Fruit fly (Drosophila melanogaster) whole organism, pupa: ENCODE data around the gene CG13454.
A peak's percentile ranks its signal among the peaks of the same experiment; 100 is the strongest.

ENCODE experiments used
- CG10348 ChIP-seq: fragments of 200-800 bp; sonication (Bioruptor generic); IDR thresholded peaks from 2 replicates; pipeline ENCODE4 v1.3.6; 2022; ENCODE audit warnings: missing biosample characterization, missing genetic modification characterization
- CG12605 ChIP-seq: fragments of 200-800 bp; sonication (Bioruptor generic); IDR thresholded peaks from 2 replicates; pipeline ENCODE4 v1.3.6; 2022; ENCODE audit warnings: missing biosample characterization, missing genetic modification characterization
- CG13204 ChIP-seq: fragments of 200-800 bp; sonication (Bioruptor generic); optimal IDR thresholded peaks from 2 replicates; lab custom pipeline; 2018; ENCODE audit warnings: missing biosample characterization, mild to moderate bottlenecking, missing genetic modification characterization, moderate library complexity
- CG14655 ChIP-seq: fragments of 200-800 bp; sonication (Bioruptor generic); optimal IDR thresholded peaks from 3 replicates; lab custom pipeline; 2017; ENCODE audit warnings: mild to moderate bottlenecking, missing biosample characterization, missing genetic modification reagents, missing genetic modification characterization
- CG15710 ChIP-seq: fragments of 200-800 bp; sonication (Bioruptor generic); optimal IDR thresholded peaks from 2 replicates; lab custom pipeline; 2018; ENCODE audit warnings: missing biosample characterization, mild to moderate bottlenecking, missing genetic modification characterization, moderate library complexity
- CG17806 ChIP-seq: fragments of 200-800 bp; sonication (Bioruptor generic); optimal IDR thresholded peaks from 2 replicates; lab custom pipeline; 2018; ENCODE audit warnings: missing biosample characterization, mild to moderate bottlenecking, missing genetic modification characterization, moderate library complexity
- CG32121 ChIP-seq: fragments of 200-800 bp; sonication (Bioruptor generic); IDR thresholded peaks from 2 replicates; pipeline ENCODE4 v1.3.6; 2022; ENCODE audit warnings: missing biosample characterization, missing genetic modification characterization
- CG34367 ChIP-seq: fragments of 200-800 bp; sonication (Bioruptor generic); optimal IDR thresholded peaks from 2 replicates; lab custom pipeline; 2018; ENCODE audit warnings: missing biosample characterization, mild to moderate bottlenecking, missing genetic modification characterization
- CG4496 ChIP-seq: fragments of 200-800 bp; sonication (Bioruptor generic); IDR thresholded peaks from 3 replicates; pipeline ENCODE4 v1.3.6; 2022; ENCODE audit warnings: missing biosample characterization, missing genetic modification characterization
- CG8159 ChIP-seq: fragments of 200-800 bp; sonication (Bioruptor generic); optimal IDR thresholded peaks from 3 replicates; lab custom pipeline; 2018; ENCODE audit warnings: missing biosample characterization, mild to moderate bottlenecking, missing genetic modification characterization, moderate library complexity
- CG8301 ChIP-seq: fragments of 200-800 bp; sonication (Bioruptor generic); optimal IDR thresholded peaks from 2 replicates; lab custom pipeline; 2018; ENCODE audit warnings: missing biosample characterization, mild to moderate bottlenecking, missing genetic modification characterization
- CG9948 ChIP-seq: fragments of 200-800 bp; sonication (Bioruptor generic); optimal IDR thresholded peaks from 2 replicates; lab custom pipeline; 2018; ENCODE audit warnings: missing biosample characterization, mild to moderate bottlenecking, missing genetic modification characterization, moderate library complexity
- D1 ChIP-seq: fragments of 200-800 bp; sonication (Bioruptor generic); optimal IDR thresholded peaks from 2 replicates; lab custom pipeline; 2018; ENCODE audit warnings: missing biosample characterization, mild to moderate bottlenecking, missing genetic modification characterization, moderate library complexity
- EcR ChIP-seq: fragments of 200-800 bp; sonication (Bioruptor generic); optimal IDR thresholded peaks from 3 replicates; lab custom pipeline; 2019; ENCODE audit warnings: missing biosample characterization, missing genetic modification characterization, mild to moderate bottlenecking, moderate library complexity, missing genetic modification reagents
- Ets98B ChIP-seq: fragments of 200-800 bp; sonication (Bioruptor generic); IDR thresholded peaks from 2 replicates; pipeline ENCODE4 v1.3.6; 2022; ENCODE audit warnings: missing biosample characterization, missing genetic modification characterization
- Pif1A ChIP-seq: fragments of 200-800 bp; sonication (Bioruptor generic); optimal IDR thresholded peaks from 3 replicates; lab custom pipeline; 2016; ENCODE audit warnings: missing biosample characterization, missing genetic modification characterization
- Pif1B ChIP-seq: fragments of 200-800 bp; sonication (Bioruptor generic); optimal IDR thresholded peaks from 3 replicates; lab custom pipeline; 2016; ENCODE audit warnings: missing biosample characterization, missing genetic modification characterization
- Snoo ChIP-seq: fragments of 200-800 bp; sonication (Bioruptor generic); optimal IDR thresholded peaks from 3 replicates; lab custom pipeline; 2017; ENCODE audit warnings: missing biosample characterization, mild to moderate bottlenecking, missing genetic modification characterization, inconsistent platforms
- fd96Ca ChIP-seq: fragments of 200-800 bp; sonication (Bioruptor generic); IDR thresholded peaks from 3 replicates; pipeline ENCODE4 v1.3.6; 2022; ENCODE audit warnings: missing biosample characterization, missing genetic modification characterization
- gl ChIP-seq: fragments of 200-800 bp; sonication (Bioruptor generic); optimal IDR thresholded peaks from 2 replicates; lab custom pipeline; 2018; ENCODE audit warnings: missing biosample characterization, mild to moderate bottlenecking, missing genetic modification characterization
- rn ChIP-seq: fragments of 200-800 bp; sonication (Bioruptor generic); IDR thresholded peaks from 2 replicates; pipeline ENCODE4 v1.3.6; 2022; ENCODE audit warnings: missing biosample characterization, missing genetic modification characterization

The CG13454 gene

DNA sequence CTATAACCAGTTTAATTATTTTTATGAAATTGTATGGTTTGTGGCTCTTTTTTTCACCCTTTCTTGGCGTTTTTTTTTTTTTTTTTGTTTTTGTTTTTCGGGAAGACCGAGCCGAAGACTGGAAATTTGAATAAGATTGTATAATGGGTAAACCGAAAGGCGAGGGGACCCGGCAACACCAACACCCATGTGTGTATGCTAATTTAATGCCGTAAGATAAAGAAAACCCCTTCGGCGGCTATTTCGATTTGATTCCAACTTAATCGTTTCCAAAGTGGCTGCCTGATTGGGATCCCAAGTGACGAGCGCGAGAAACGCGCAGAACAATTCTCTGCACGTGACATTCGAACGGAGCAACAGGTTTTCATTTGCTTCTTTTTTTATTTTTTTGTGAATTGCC is 26.6 kb upstream of the CG13454 start:
- TF ChIP-seq CG8301 (no peak), fd96Ca (GFP tag; lab: Robert Waterston, UW) (no peak), Pif1B (no peak), CG9948 (tag; lab: Kevin White, UChicago) (no peak), CG15710 (no peak), CG13204 (GFP tag; lab: Kevin White, UChicago) (no peak), CG14655 (GFP tag; lab: Kevin White, UChicago) (no peak), CG10348 (GFP tag; lab: Robert Waterston, UW) (no peak), rn (no peak), CG32121 (GFP tag; lab: Robert Waterston, UW) (no peak), Pif1A (GFP tag; lab: Kevin White, UChicago) (no peak), Ets98B (no peak), D1 (tag; lab: Kevin White, UChicago) (no peak), Snoo (tag; lab: Kevin White, UChicago) (no peak), CG8159 (tag; lab: Kevin White, UChicago) (no peak), CG4496 (GFP tag; lab: Robert Waterston, UW) (no peak), CG34367 (tag; lab: Kevin White, UChicago) (no peak), EcR (GFP tag; lab: Kevin White, UChicago) (no peak)
- TF ChIP-seq, all 21 proteins: peak for 0

DNA sequence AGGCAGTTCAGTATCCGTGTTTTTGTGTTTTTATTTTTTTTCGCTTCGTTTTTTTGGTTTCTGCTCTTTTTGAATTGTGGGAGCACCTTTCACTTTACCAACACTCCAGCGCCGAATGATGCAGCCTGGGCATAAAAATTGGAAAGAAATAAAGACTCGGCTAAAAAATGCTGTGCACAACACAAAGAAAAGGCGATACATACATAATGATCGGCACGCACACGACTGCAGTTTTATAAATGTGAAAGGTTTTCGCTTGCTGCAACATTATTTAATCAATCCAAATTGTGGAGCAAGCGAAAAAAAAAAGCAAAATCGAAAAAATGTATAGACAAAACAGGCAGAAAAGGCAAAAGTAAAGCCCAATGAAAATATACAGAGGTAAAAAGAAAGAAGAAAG is 26.2 kb upstream of the CG13454 start:
- TF ChIP-seq Ets98B (no peak), CG4496 (GFP tag; lab: Robert Waterston, UW) (0 out of 3 replicates have a peak, but pooled peaks have one; percentile 2)
- TF ChIP-seq, all 21 proteins: peak for 1

DNA sequence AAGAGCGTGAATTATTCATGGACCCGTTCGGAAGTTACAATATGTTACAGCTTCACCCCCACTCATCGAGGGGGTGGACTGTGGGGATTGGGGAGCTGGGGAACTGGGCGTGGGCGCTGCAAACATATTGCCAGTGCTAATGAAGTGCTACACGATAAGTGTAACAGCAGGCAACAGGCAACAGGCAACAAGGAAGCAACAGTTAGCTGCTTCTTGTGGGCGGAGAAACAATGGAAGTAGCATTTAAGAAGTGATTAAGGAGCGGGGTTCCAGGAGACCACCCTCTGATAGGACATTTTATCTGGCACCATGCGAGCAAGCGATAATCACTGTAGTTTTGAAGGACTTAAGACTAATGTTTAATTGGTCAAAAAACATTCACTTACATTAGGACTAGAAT is 24.4 kb upstream of the CG13454 start:
- TF ChIP-seq Pif1B: no peak
- no peak for TF ChIP-seq CG34367 (tag; lab: Kevin White, UChicago)
- TF ChIP-seq gl (tag; lab: Kevin White, UChicago): no peak
- no peak for TF ChIP-seq fd96Ca (GFP tag; lab: Robert Waterston, UW)

DNA sequence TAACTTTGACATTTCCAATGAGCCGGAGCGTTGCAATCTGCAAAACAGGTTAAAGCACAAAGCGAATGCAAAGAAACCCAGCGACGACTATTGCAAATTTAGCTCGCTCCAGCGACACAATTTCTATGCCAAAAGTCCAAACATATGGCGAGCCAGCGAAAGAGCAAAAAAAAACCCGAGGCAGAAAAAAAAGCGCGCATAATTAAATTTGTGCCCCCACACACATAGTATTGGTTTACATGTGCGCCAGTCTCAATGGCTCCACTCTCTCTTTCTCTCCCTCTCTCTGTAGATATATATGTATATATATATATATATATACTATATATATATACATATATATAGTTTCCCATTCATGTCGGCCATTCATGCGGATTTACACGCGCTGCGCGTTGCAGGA is 23.8 kb upstream of the CG13454 start:
- TF ChIP-seq CG17806 (tag; lab: Kevin White, UChicago): no peak
- no peak for TF ChIP-seq Pif1A (GFP tag; lab: Kevin White, UChicago)
- no peak for TF ChIP-seq CG10348 (GFP tag; lab: Robert Waterston, UW)
- no peak for TF ChIP-seq CG4496 (GFP tag; lab: Robert Waterston, UW)
- no peak for TF ChIP-seq fd96Ca (GFP tag; lab: Robert Waterston, UW)
- 0 out of 2 replicates have a peak, but pooled peaks have one; percentile 8 for TF ChIP-seq CG12605 (GFP tag; lab: Robert Waterston, UW)
- TF ChIP-seq CG14655 (GFP tag; lab: Kevin White, UChicago): peak; percentile 1

DNA sequence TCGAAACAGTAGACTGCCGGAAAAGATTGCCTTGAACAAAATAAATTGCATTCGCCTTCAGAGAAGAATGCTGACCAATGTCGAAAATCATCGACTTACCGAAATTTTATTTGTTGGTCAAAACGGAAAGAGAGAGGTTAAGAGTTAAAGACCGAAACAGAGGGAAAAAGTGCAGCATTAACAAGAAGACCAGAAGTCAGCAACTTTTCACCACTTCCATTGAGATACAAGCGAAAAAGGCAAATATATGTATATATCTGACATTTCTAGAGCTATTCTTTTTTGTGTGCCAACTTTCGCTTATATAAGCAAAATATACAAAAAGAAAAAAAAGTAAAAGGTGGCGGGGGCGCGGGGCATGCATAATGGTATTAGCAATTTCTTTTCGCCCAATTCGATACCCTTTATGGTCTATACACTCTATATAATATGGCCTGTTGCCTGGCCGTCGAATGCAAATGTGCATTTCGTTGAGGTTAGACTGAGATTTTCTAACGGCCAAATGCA is 23.1 kb upstream of the CG13454 start:
- TF ChIP-seq CG9948 (tag; lab: Kevin White, UChicago) (no peak), Pif1A (GFP tag; lab: Kevin White, UChicago) (no peak), CG13204 (GFP tag; lab: Kevin White, UChicago) (no peak), CG8301 (no peak), Ets98B (no peak), CG10348 (GFP tag; lab: Robert Waterston, UW) (no peak), EcR (GFP tag; lab: Kevin White, UChicago) (no peak), gl (tag; lab: Kevin White, UChicago) (no peak), CG14655 (GFP tag; lab: Kevin White, UChicago) (no peak), CG4496 (GFP tag; lab: Robert Waterston, UW) (no peak), Snoo (tag; lab: Kevin White, UChicago) (no peak)

DNA sequence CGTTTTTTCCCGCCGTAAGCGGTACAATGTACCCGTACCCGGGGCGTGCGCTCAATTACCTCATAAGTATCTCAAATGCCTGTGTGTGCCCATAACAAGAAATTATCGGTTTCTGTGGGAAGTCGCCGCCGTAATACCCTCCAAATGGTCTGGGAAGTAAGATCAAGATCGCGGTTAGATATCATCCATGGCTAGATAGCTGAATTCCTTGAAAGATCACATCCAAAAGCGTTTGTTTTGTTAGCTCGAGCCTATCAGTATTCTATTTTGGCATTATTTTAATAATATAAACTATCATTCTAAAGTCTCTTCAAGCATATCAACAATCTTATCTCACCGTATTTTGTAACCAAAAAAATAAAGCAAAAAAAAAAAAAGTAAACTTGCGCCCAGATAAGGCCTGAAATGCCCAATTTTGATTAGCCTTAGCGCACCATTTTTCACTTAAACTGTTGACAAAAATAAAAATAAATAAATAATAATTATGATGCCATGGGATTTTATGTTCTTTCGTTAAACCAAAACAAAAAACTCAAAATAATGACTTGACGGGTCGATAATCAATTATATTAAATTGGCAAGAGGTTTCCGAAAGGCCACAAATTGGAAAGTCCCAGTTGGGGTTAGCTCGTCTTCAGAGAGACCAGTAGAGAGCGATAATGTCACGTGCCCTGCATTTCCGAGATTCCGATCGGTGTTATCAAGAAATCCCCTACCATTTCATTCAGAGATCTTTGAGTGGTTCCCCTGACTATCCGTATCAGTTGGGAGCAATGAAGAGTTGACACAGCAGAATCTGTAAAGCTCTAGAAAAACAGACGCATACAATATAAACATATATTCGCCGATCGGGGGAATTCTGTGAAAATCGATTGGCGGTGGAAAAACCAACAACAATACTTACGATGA is 22.0 kb upstream of the CG13454 start:
- 0 out of 3 replicates have a peak, but pooled peaks have one; percentile 3 for TF ChIP-seq fd96Ca (GFP tag; lab: Robert Waterston, UW)
- peak; percentile 32 for TF ChIP-seq EcR (GFP tag; lab: Kevin White, UChicago)
- no peak for TF ChIP-seq Pif1B
- no peak for TF ChIP-seq CG15710
- TF ChIP-seq CG17806 (tag; lab: Kevin White, UChicago): no peak
- peak; percentile 6 for TF ChIP-seq CG14655 (GFP tag; lab: Kevin White, UChicago)
- TF ChIP-seq CG4496 (GFP tag; lab: Robert Waterston, UW): no peak
- no peak for TF ChIP-seq Snoo (tag; lab: Kevin White, UChicago)
